Fruit fly (Drosophila melanogaster) whole organism, embryonic: ENCODE data around the gene Eip75B.

Experiments
- Adf1 ChIP-seq: fragments of 200-800 bp; sonication (Bioruptor generic); IDR thresholded peaks from 2 replicates; pipeline ENCODE4 v1.3.6; 2022; ENCODE audit warnings: missing biosample characterization, missing genetic modification characterization
- Aef1 ChIP-seq: fragments of 200-800 bp; sonication (Bioruptor generic); IDR thresholded peaks from 3 replicates; pipeline ENCODE4 v1.3.6; 2022; ENCODE audit warnings: missing biosample characterization, missing genetic modification characterization
- BtbVII ChIP-seq: fragments of 200-800 bp; sonication (Bioruptor generic); optimal IDR thresholded peaks from 3 replicates; lab custom pipeline; 2017; ENCODE audit warnings: missing biosample characterization, mild to moderate bottlenecking, missing genetic modification characterization
- CG14667 ChIP-seq: fragments of 200-800 bp; sonication (Bioruptor generic); IDR thresholded peaks from 2 replicates; pipeline ENCODE4 v1.3.6; 2022; ENCODE audit warnings: missing biosample characterization, missing genetic modification characterization
- CG16815 ChIP-seq: fragments of 200-800 bp; sonication (Bioruptor generic); optimal IDR thresholded peaks from 3 replicates; lab custom pipeline; 2017; ENCODE audit warnings: missing biosample characterization, mild to moderate bottlenecking, missing genetic modification characterization
- CG16863 ChIP-seq: fragments of 200-800 bp; sonication (Bioruptor generic); optimal IDR thresholded peaks from 3 replicates; lab custom pipeline; 2016; ENCODE audit warnings: missing biosample characterization, missing genetic modification characterization
- CG17802 ChIP-seq: fragments of 200-800 bp; sonication (Bioruptor generic); optimal IDR thresholded peaks from 2 replicates; lab custom pipeline; 2018; ENCODE audit warnings: missing biosample characterization, mild to moderate bottlenecking, missing genetic modification characterization, moderate library complexity
- CG2678 ChIP-seq: fragments of 200-800 bp; sonication (Bioruptor generic); optimal IDR thresholded peaks from 3 replicates; lab custom pipeline; 2019; ENCODE audit warnings: missing biosample characterization, mild to moderate bottlenecking, missing genetic modification characterization, moderate library complexity
- CG31388 ChIP-seq: fragments of 200-800 bp; sonication (Bioruptor generic); optimal IDR thresholded peaks from 2 replicates; lab custom pipeline; 2016; ENCODE audit warnings: missing biosample characterization, missing genetic modification characterization
- CG4282 ChIP-seq: fragments of 200-800 bp; sonication (Bioruptor generic); optimal IDR thresholded peaks from 2 replicates; lab custom pipeline; 2016; ENCODE audit warnings: missing biosample characterization, missing genetic modification characterization
- CG4328 ChIP-seq: fragments of 200-800 bp; sonication (Bioruptor generic); optimal IDR thresholded peaks from 3 replicates; lab custom pipeline; 2017; ENCODE audit warnings: missing biosample characterization, missing genetic modification reagents, missing genetic modification characterization
- CG5245 ChIP-seq: fragments of 200-800 bp; sonication (Bioruptor generic); optimal IDR thresholded peaks from 3 replicates; lab custom pipeline; 2016; ENCODE audit warnings: missing biosample characterization, missing genetic modification characterization
- CG7963 ChIP-seq: fragments of 200-800 bp; sonication (Bioruptor generic); IDR thresholded peaks from 3 replicates; pipeline ENCODE4 v1.3.6; 2022; ENCODE audit warnings: missing biosample characterization, missing genetic modification characterization; ENCODE audit not compliant: partially characterized antibody
- CG8290 ChIP-seq, 3 experiments: fragments of 200-800 bp; sonication (Bioruptor generic); optimal IDR thresholded peaks; 2 replicates each; lab custom pipeline; 2016 to 2019; ENCODE audit warnings: missing biosample characterization in 3 of 3, missing genetic modification characterization in 3 of 3, mild to moderate bottlenecking in 2 of 3, moderate library complexity in 1 of 3
- CG9727 ChIP-seq: fragments of 200-800 bp; sonication (Bioruptor generic); optimal IDR thresholded peaks from 3 replicates; lab custom pipeline; 2017; ENCODE audit warnings: missing biosample characterization, mild to moderate bottlenecking, missing genetic modification characterization
- CG9876 ChIP-seq: fragments of 200-800 bp; sonication (Bioruptor generic); optimal IDR thresholded peaks from 2 replicates; lab custom pipeline; 2016; ENCODE audit warnings: missing biosample characterization, missing genetic modification characterization
- CoRest ChIP-seq: fragments of 200-800 bp; sonication (Bioruptor generic); optimal IDR thresholded peaks from 3 replicates; lab custom pipeline; 2018; ENCODE audit warnings: missing biosample characterization, mild to moderate bottlenecking, missing genetic modification characterization, moderate library complexity
- Deaf1 ChIP-seq: fragments of 200-800 bp; optimal IDR thresholded peaks from 3 replicates; lab custom pipeline; 2019; ENCODE audit warnings: missing biosample characterization, mild to moderate bottlenecking, missing genetic modification characterization, moderate library complexity
- Dip2 ChIP-seq: fragments of 200-800 bp; sonication (Bioruptor generic); IDR thresholded peaks from 2 replicates; pipeline ENCODE4 v1.3.6; 2022; ENCODE audit warnings: missing biosample characterization, missing genetic modification characterization
- Ets65A ChIP-seq: fragments of 200-800 bp; sonication (Bioruptor generic); peaks from one replicate; lab custom pipeline; 2016; ENCODE audit warnings: missing biosample characterization, missing genetic modification characterization
- Oli ChIP-seq: fragments of 200-800 bp; sonication (Bioruptor generic); optimal IDR thresholded peaks from 2 replicates; lab custom pipeline; 2018; ENCODE audit warnings: missing biosample characterization, mild to moderate bottlenecking, missing genetic modification characterization, moderate library complexity
- Rx ChIP-seq: fragments of 200-800 bp; sonication (Bioruptor generic); IDR thresholded peaks from 2 replicates; pipeline ENCODE4 v1.3.6; 2022; ENCODE audit warnings: missing biosample characterization, missing genetic modification characterization
- Sox102F ChIP-seq: fragments of 200-800 bp; sonication (Bioruptor generic); optimal IDR thresholded peaks from 2 replicates; lab custom pipeline; 2018; ENCODE audit warnings: missing biosample characterization, mild to moderate bottlenecking, missing genetic modification characterization, moderate library complexity
- Spps ChIP-seq: fragments of 200-800 bp; sonication (Bioruptor generic); optimal IDR thresholded peaks from 2 replicates; lab custom pipeline; 2018; ENCODE audit warnings: missing biosample characterization, mild to moderate bottlenecking, missing genetic modification characterization
- Sry-β ChIP-seq: fragments of 200-800 bp; sonication (Bioruptor generic); optimal IDR thresholded peaks from 2 replicates; lab custom pipeline; 2018; ENCODE audit warnings: missing biosample characterization, mild to moderate bottlenecking, missing genetic modification characterization, moderate library complexity
- abd-A ChIP-seq: fragments of 200-800 bp; sonication (Bioruptor generic); optimal IDR thresholded peaks from 3 replicates; lab custom pipeline; 2019; ENCODE audit warnings: missing biosample characterization, mild to moderate bottlenecking, missing genetic modification characterization, moderate library complexity
- aop ChIP-seq: fragments of 200-800 bp; sonication (Bioruptor generic); IDR thresholded peaks from 2 replicates; pipeline ENCODE4 v1.3.6; 2022; ENCODE audit warnings: missing biosample characterization, missing genetic modification characterization
- btn ChIP-seq: fragments of 200-800 bp; sonication (Bioruptor generic); optimal IDR thresholded peaks from 2 replicates; lab custom pipeline; 2016; ENCODE audit warnings: missing biosample characterization, missing genetic modification characterization
- cg ChIP-seq: fragments of 200-800 bp; sonication (Bioruptor generic); optimal IDR thresholded peaks from 3 replicates; lab custom pipeline; 2019; ENCODE audit warnings: missing biosample characterization, mild to moderate bottlenecking, missing genetic modification characterization, moderate library complexity
- crc ChIP-seq: fragments of 200-800 bp; sonication (Bioruptor generic); optimal IDR thresholded peaks from 2 replicates; lab custom pipeline; 2016; ENCODE audit warnings: missing biosample characterization, missing genetic modification characterization
- emc ChIP-seq: fragments of 200-800 bp; sonication (Bioruptor generic); optimal IDR thresholded peaks from 2 replicates; lab custom pipeline; 2016; ENCODE audit warnings: missing biosample characterization, missing genetic modification characterization
- exex ChIP-seq: fragments of 200-800 bp; sonication (Bioruptor generic); optimal IDR thresholded peaks from 4 replicates; lab custom pipeline; 2018; ENCODE audit warnings: missing biosample characterization, mild to moderate bottlenecking, missing genetic modification characterization, moderate library complexity
- gcm ChIP-seq: fragments of 200-800 bp; sonication (Bioruptor generic); optimal IDR thresholded peaks from 2 replicates; lab custom pipeline; 2019; ENCODE audit warnings: missing biosample characterization, mild to moderate bottlenecking, missing genetic modification characterization, moderate library complexity
- gsb ChIP-seq: fragments of 200-800 bp; sonication (Bioruptor generic); IDR thresholded peaks from 2 replicates; pipeline ENCODE4 v1.3.6; 2022; ENCODE audit warnings: missing biosample characterization, missing genetic modification characterization
- gt ChIP-seq: fragments of 200-800 bp; sonication (Bioruptor generic); IDR thresholded peaks from 2 replicates; pipeline ENCODE4 v1.3.6; 2022; ENCODE audit warnings: missing biosample characterization, missing genetic modification characterization
- jumu ChIP-seq: fragments of 200-800 bp; sonication (Bioruptor generic); optimal IDR thresholded peaks from 3 replicates; lab custom pipeline; 2016; ENCODE audit warnings: missing biosample characterization, missing genetic modification characterization
- ken ChIP-seq: fragments of 200-800 bp; sonication (Bioruptor generic); IDR thresholded peaks from 3 replicates; pipeline ENCODE4 v1.3.6; 2022; ENCODE audit warnings: missing biosample characterization, missing genetic modification characterization
- klu ChIP-seq: fragments of 200-800 bp; sonication (Bioruptor generic); IDR thresholded peaks from 2 replicates; pipeline ENCODE4 v1.3.6; 2022; ENCODE audit warnings: missing biosample characterization, missing genetic modification characterization
- lab ChIP-seq: fragments of 200-800 bp; sonication (Bioruptor generic); optimal IDR thresholded peaks from 3 replicates; lab custom pipeline; 2017; ENCODE audit warnings: missing biosample characterization, missing genetic modification characterization, mild to moderate bottlenecking, moderate library complexity, missing genetic modification reagents
- maf-S ChIP-seq: fragments of 200-800 bp; sonication (Bioruptor generic); optimal IDR thresholded peaks from 2 replicates; lab custom pipeline; 2016; ENCODE audit warnings: missing biosample characterization, missing genetic modification characterization
- mirr ChIP-seq: fragments of 200-800 bp; sonication (Bioruptor generic); optimal IDR thresholded peaks from 3 replicates; lab custom pipeline; 2018; ENCODE audit warnings: missing biosample characterization, mild to moderate bottlenecking, missing genetic modification characterization
- nau ChIP-seq: fragments of 200-800 bp; sonication (Bioruptor generic); optimal IDR thresholded peaks from 3 replicates; lab custom pipeline; 2017; ENCODE audit warnings: missing biosample characterization, mild to moderate bottlenecking, missing genetic modification characterization, missing genetic modification reagents
- odd ChIP-seq: fragments of 200-800 bp; sonication (Bioruptor generic); optimal IDR thresholded peaks from 2 replicates; lab custom pipeline; 2017; ENCODE audit warnings: missing biosample characterization, mild to moderate bottlenecking, missing genetic modification characterization
- p53 ChIP-seq: fragments of 200-800 bp; sonication (Bioruptor generic); optimal IDR thresholded peaks from 2 replicates; lab custom pipeline; 2016; ENCODE audit warnings: missing biosample characterization, missing genetic modification characterization
- ro ChIP-seq: fragments of 200-800 bp; sonication (Bioruptor generic); IDR thresholded peaks from 2 replicates; pipeline ENCODE4 v1.3.6; 2022; ENCODE audit warnings: missing biosample characterization, missing genetic modification characterization
- sd ChIP-seq: fragments of 200-800 bp; sonication (Bioruptor generic); optimal IDR thresholded peaks from 3 replicates; lab custom pipeline; 2018; ENCODE audit warnings: missing biosample characterization, mild to moderate bottlenecking, missing genetic modification characterization, moderate library complexity
- slp2 ChIP-seq: fragments of 200-800 bp; sonication (Bioruptor generic); optimal IDR thresholded peaks from 2 replicates; lab custom pipeline; 2016; ENCODE audit warnings: missing biosample characterization, missing genetic modification characterization
- unc-4 ChIP-seq: fragments of 200-800 bp; sonication (Bioruptor generic); IDR thresholded peaks from 2 replicates; pipeline ENCODE4 v1.3.6; 2022; ENCODE audit warnings: missing biosample characterization, missing genetic modification characterization; ENCODE audit not compliant: partially characterized antibody
- wor ChIP-seq: fragments of 200-800 bp; sonication (Bioruptor generic); IDR thresholded peaks from 2 replicates; pipeline ENCODE4 v1.3.6; 2022; ENCODE audit warnings: missing biosample characterization, missing genetic modification characterization

Gene Eip75B

dm6 chr3L:18003054-18003871 lies 61.2 kb downstream of the Eip75B start (continued):
- TF ChIP-seq Spps (peak; percentile 27), CG9876 (GFP tag; lab: Kevin White, UChicago) (no peak), aop (GFP tag; lab: Robert Waterston, UW) (no peak), Sry-β (GFP tag; lab: Kevin White, UChicago) (no peak), CG17802 (no peak), maf-S (GFP tag; lab: Kevin White, UChicago) (no peak), Sox102F (GFP tag; lab: Kevin White, UChicago) (peak; percentile 52), Ets65A (GFP tag; lab: Kevin White, UChicago) (no peak), odd (GFP tag; lab: Kevin White, UChicago) (no peak), klu (no peak; the same call in 1 of the 2 replicates), CG31388 (GFP tag; lab: Kevin White, UChicago) (peak; percentile 1), CG4282 (GFP tag; lab: Kevin White, UChicago) (no peak), jumu (GFP tag; lab: Kevin White, UChicago) (no peak), crc (no peak), unc-4 (GFP tag; lab: Robert Waterston, UW) (no peak), Dip2 (GFP tag; lab: Robert Waterston, UW) (no peak), abd-A (tag; lab: Kevin White, UChicago) (no peak), CoRest (tag; lab: Kevin White, UChicago) (peak; percentile 87), gsb (GFP tag; lab: Robert Waterston, UW) (no peak), slp2 (GFP tag; lab: Kevin White, UChicago) (no peak), CG5245 (GFP tag; lab: Kevin White, UChicago) (no peak), lab (GFP tag; lab: Kevin White, UChicago) (peak; percentile 47), gcm (GFP tag; lab: Kevin White, UChicago) (peak; percentile 78), CG14667 (GFP tag; lab: Robert Waterston, UW) (no peak), Oli (tag; lab: Kevin White, UChicago) (peak; percentile 26), Deaf1 (tag; lab: Kevin White, UChicago) (peak; percentile 70), CG16815 (GFP tag; lab: Kevin White, UChicago) (peak; percentile 23), CG8290 (GFP tag; optimal IDR thresholded peaks at IDR 0.05; lab: Kevin White, UChicago) (no peak), CG8290 (tag; optimal IDR thresholded peaks at IDR 0.05; lab: Kevin White, UChicago) (peak in 1 of 2 experiments; percentile 52), cg (peak; percentile 55), CG7963 (GFP tag; lab: Robert Waterston, UW) (no peak), CG2678 (tag; lab: Kevin White, UChicago) (peak; percentile 91), CG4328 (no peak), Aef1 (GFP tag; lab: Robert Waterston, UW) (no peak; the same call in 2 of the 3 replicates), p53 (GFP tag; lab: Kevin White, UChicago) (no peak), CG9727 (peak; percentile 68), gt (GFP tag; lab: Robert Waterston, UW) (no peak), CG16863 (no peak), mirr (GFP tag; lab: Kevin White, UChicago) (peak; percentile 91), emc (GFP tag; lab: Kevin White, UChicago) (no peak), sd (tag; lab: Kevin White, UChicago) (peak; percentile 98), Adf1 (peak; percentile 59), BtbVII (GFP tag; lab: Kevin White, UChicago) (peak; percentile 26), wor (GFP tag; lab: Robert Waterston, UW) (no peak), Rx (no peak), ro (GFP tag; lab: Robert Waterston, UW) (no peak), nau (GFP tag; lab: Kevin White, UChicago) (no peak), exex (tag; lab: Kevin White, UChicago) (peak; percentile 91), btn (GFP tag; lab: Kevin White, UChicago) (no peak), ken (GFP tag; lab: Robert Waterston, UW) (no peak)
